Worm (Caenorhabditis elegans): Measurements from ENCODE around the gene msp-45.

msp-45 gene

DNA sequence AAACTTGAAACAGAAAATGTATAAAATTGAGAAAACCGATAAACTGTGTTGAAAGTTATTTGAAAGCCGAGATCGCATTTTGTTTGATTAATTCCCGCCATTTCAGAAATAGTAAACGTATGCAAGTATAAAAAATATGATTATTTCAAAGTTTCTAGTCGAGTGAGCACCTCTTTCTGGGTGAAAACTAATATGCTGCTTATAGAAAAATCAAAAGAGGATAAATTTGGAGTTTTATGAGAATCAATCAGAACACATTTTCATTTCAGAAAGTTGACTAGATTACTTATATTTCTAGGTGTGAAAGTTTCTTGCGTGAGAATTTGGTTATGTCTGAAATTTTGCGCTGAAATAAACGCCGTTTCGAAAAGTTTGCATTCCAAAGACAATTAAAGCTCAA is 642 bp upstream of the msp-45 start, which contains the start of gene srb-13:
Gene srb-13 (minus strand): TSS at position 101 of the 400 bp plus-strand sequence.
- no peak for TF ChIP-seq dpl-1 (GFP tag; optimal IDR thresholded peaks at IDR 0.05)
- no peak for TF ChIP-seq nhr-76 (tag; optimal IDR thresholded peaks at IDR 0.05)
- TF ChIP-seq lin-14 (GFP tag; optimal IDR thresholded peaks at IDR 0.05) = no peak
- TF ChIP-seq lsy-2 (tag; optimal IDR thresholded peaks at IDR 0.05) = no peak
- TF ChIP-seq sup-37 (GFP tag; optimal IDR thresholded peaks at IDR 0.05) = no peak
- no peak for TF ChIP-seq nhr-71 (tag; optimal IDR thresholded peaks at IDR 0.05)

DNA sequence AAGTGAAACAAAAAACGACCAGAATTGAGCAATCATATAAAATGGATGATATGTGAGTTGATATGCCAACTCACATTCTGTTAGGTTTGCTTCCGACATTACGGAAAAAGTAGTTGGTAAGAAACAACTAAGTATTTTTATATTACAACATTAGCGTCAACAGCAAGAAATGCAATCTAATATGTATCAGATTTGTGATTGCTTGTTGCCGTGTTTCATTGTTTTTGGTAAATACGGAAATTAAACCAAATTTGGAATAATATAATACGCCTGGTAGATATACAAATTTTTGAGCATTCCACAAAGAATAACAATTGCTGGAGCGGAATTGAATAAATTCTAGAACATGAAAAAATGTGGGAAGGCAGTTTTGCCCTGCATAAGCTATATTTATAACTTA is 2.3 kb downstream of the msp-45 start, which contains the start of gene srb-12:
Gene srb-12 (minus strand): TSS at position 101 of the 400 bp plus-strand sequence.
- TF ChIP-seq ama-1 (optimal IDR thresholded peaks at IDR 0.05) (no peak), unc-98 (GFP tag; IDR thresholded peaks at IDR 0.05) (no peak), sup-37 (GFP tag; optimal IDR thresholded peaks at IDR 0.05) (no peak)

DNA sequence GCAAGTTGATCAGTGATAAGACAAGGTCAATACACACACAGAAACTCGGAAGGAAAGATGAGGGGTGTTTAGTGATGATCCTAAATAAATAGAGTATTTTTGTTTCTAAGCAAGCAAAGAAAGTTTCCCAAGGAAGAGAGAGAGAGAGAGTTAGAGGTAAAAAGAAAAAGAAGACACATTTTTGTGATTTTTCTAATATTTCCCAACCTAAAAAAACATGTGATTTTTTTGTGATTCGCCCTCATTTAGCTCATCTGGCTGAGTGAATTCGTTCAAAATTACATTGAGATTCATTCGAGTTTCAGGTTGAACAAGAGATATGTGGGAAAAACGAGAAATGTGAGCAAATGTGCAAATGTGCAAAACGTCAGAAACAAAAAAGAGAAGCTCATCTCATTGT is 6.1 kb downstream of the msp-45 start, which contains the start of gene srb-16:
Gene srb-16 (minus strand): TSS at position 101 of the 400 bp plus-strand sequence.
- no peak for TF ChIP-seq tlp-1 (tag; optimal IDR thresholded peaks at IDR 0.05)
- no peak for TF ChIP-seq nhr-11 (tag; optimal IDR thresholded peaks at IDR 0.05)
- TF ChIP-seq hpl-2 (GFP tag; optimal IDR thresholded peaks at IDR 0.05) = no peak
- no peak for TF ChIP-seq nhr-19 (GFP tag; conservative IDR thresholded peaks at IDR 0.05)
- no peak for TF ChIP-seq snu-23 (GFP tag; optimal IDR thresholded peaks at IDR 0.05)
- TF ChIP-seq aha-1 (tag; optimal IDR thresholded peaks at IDR 0.05) = no peak
- TF ChIP-seq ztf-11 (tag; optimal IDR thresholded peaks at IDR 0.05) = no peak
- no peak for TF ChIP-seq nhr-47 (tag; optimal IDR thresholded peaks at IDR 0.05)
- no peak for TF ChIP-seq sox-4 (tag; optimal IDR thresholded peaks at IDR 0.05)
- TF ChIP-seq lin-15B (tag; optimal IDR thresholded peaks at IDR 0.05) = no peak
- TF ChIP-seq jun-1 (tag; optimal IDR thresholded peaks at IDR 0.05) = no peak
- TF ChIP-seq dsc-1 (tag; optimal IDR thresholded peaks at IDR 0.05) = no peak
- TF ChIP-seq lin-13 (GFP tag; optimal IDR thresholded peaks at IDR 0.05) = no peak
- no peak for TF ChIP-seq unc-62 (GFP tag; optimal IDR thresholded peaks at IDR 0.05)
- TF ChIP-seq fkh-4 (tag; optimal IDR thresholded peaks at IDR 0.05; ENCODE audit: borderline replicate concordance) = no peak
- TF ChIP-seq mdl-1 (tag; optimal IDR thresholded peaks at IDR 0.05) = no peak
- TF ChIP-seq dpl-1 (GFP tag; optimal IDR thresholded peaks at IDR 0.05) = no peak

DNA sequence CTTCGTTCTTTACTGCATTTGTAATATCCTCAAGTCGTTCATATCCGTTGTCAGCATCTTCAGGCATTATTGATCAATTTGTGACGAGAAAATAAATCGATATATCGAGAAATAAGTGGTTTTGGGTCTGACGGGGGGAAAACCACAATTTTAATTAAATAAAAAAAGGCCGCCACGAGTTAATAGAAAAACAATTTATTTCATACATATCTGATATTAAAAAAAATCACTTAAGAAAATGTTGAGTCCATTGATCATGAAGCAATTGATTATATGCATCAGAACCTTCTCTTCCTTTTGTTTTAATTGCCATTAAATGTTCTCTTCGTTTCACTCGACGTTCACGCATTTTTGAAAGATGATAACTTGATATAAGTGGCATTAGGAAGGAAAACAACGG is 8.5 kb downstream of the msp-45 start, which contains the start of gene F58A6.5:
Gene F58A6.5 (minus strand): TSS at position 101 of the 400 bp plus-strand sequence.
- no peak for TF ChIP-seq ceh-8 (GFP tag; optimal IDR thresholded peaks at IDR 0.05)
- no peak for TF ChIP-seq mdl-1 (tag; optimal IDR thresholded peaks at IDR 0.05)
- no peak for TF ChIP-seq unc-130 (tag; optimal IDR thresholded peaks at IDR 0.05)
- TF ChIP-seq unc-62 (GFP tag; optimal IDR thresholded peaks at IDR 0.05) = no peak
- no peak for TF ChIP-seq jun-1 (tag; optimal IDR thresholded peaks at IDR 0.05)
- TF ChIP-seq dsc-1 (tag; optimal IDR thresholded peaks at IDR 0.05) = no peak
- TF ChIP-seq Y116A8C.19 (tag; optimal IDR thresholded peaks at IDR 0.05; ENCODE audit: borderline replicate concordance) = no peak
- no peak for TF ChIP-seq nhr-47 (tag; optimal IDR thresholded peaks at IDR 0.05)
- TF ChIP-seq lir-3 (tag; optimal IDR thresholded peaks at IDR 0.05; ENCODE audit: poor library complexity) = no peak
- no peak for TF ChIP-seq hpl-2 (GFP tag; optimal IDR thresholded peaks at IDR 0.05)
- TF ChIP-seq nhr-90 (tag; optimal IDR thresholded peaks at IDR 0.05; ENCODE audit: poor library complexity) = no peak
- no peak for TF ChIP-seq lin-13 (GFP tag; optimal IDR thresholded peaks at IDR 0.05)
- no peak for TF ChIP-seq unc-86 (tag; optimal IDR thresholded peaks at IDR 0.05)
- no peak for TF ChIP-seq nhr-76 (tag; optimal IDR thresholded peaks at IDR 0.05)
- TF ChIP-seq unc-30 (tag; optimal IDR thresholded peaks at IDR 0.05) = no peak
- TF ChIP-seq nhr-237 (tag; optimal IDR thresholded peaks at IDR 0.05) = no peak
- TF ChIP-seq C34B4.2 (tag; optimal IDR thresholded peaks at IDR 0.05) = no peak
- no peak for TF ChIP-seq fos-1 (tag; optimal IDR thresholded peaks at IDR 0.05)

DNA sequence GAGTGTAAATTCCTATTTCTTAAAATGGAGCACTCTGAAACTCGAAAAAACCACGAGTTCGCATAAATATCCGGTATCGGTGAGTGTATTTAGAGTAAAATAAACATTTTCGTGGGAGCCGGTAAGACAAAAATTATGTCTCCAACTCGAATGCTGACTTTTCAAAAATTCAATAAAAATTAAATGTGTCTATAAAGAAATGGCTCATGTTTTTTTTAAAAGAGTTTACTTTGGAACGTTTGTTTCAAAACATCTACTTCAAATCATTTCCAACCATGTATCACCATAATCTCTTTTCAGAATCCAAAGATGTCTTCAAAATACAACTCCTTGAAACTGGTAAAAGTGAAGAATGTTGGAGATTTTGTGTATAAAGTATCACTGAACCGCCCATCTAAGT is 14.3 kb downstream of the msp-45 start, which contains the start of gene F58A6.1:
Gene F58A6.1 (plus strand): TSS at position 301 of the 400 bp plus-strand sequence.
- TF ChIP-seq unc-130 (tag; optimal IDR thresholded peaks at IDR 0.05) (no peak), jun-1 (tag; optimal IDR thresholded peaks at IDR 0.05) (no peak), egl-13 (tag; optimal IDR thresholded peaks at IDR 0.05) (no peak), ztf-4 (tag; optimal IDR thresholded peaks at IDR 0.05) (no peak), nhr-76 (tag; optimal IDR thresholded peaks at IDR 0.05) (no peak), pqm-1 (tag; optimal IDR thresholded peaks at IDR 0.05) (no peak), xbp-1 (tag; optimal IDR thresholded peaks at IDR 0.05) (no peak), zip-4 (GFP tag; optimal IDR thresholded peaks at IDR 0.05) (no peak), lsy-2 (tag; optimal IDR thresholded peaks at IDR 0.05) (no peak), irx-1 (tag; optimal IDR thresholded peaks at IDR 0.05) (no peak), dpl-1 (GFP tag; optimal IDR thresholded peaks at IDR 0.05) (no peak), skn-1 (tag; optimal IDR thresholded peaks at IDR 0.05) (no peak), nhr-28 (tag; optimal IDR thresholded peaks at IDR 0.05) (no peak), F16B12.6 (tag; optimal IDR thresholded peaks at IDR 0.05) (no peak), ets-5 (GFP tag; IDR thresholded peaks at IDR 0.05) (no peak), ceh-8 (GFP tag; optimal IDR thresholded peaks at IDR 0.05) (no peak), rnt-1 (tag; optimal IDR thresholded peaks at IDR 0.05) (no peak)

Measured in whole organism, L1 larva.